Worm (Caenorhabditis elegans) whole organism, young adult: ENCODE measurements around the gene madf-3.
"Not testable (repeated sequence)": the region's sequence is repeated elsewhere in the genome, so short reads cannot be mapped to it uniquely, and the experiment has no call there.

ENCODE experiments used
- cebp-1 ChIP-seq, 2 experiments: fragments of 200-800 bp in 1 of 2; sonication (Bioruptor generic) in 1 of 2; sonication (generic microtip) in 1 of 2; IDR thresholded peaks in 1 of 2; optimal IDR thresholded peaks in 1 of 2; 2 replicates each; pipeline versions ENCODE4 v1.3.6 to Lab custom; 2017 to 2022; ENCODE audit warnings: missing compliant biosample characterization in 2 of 2, missing genetic modification characterization in 2 of 2, mild to moderate bottlenecking in 1 of 2, missing genetic modification reagents in 1 of 2, moderate library complexity in 1 of 2
- dpff-1 ChIP-seq: sonication (generic microtip); optimal IDR thresholded peaks from 2 replicates; lab custom pipeline; 2017; ENCODE audit warnings: mild to moderate bottlenecking, missing genetic modification characterization, missing compliant biosample characterization
- ets-4 ChIP-seq: fragments of 200-800 bp; sonication (Bioruptor generic); optimal IDR thresholded peaks from 2 replicates; lab custom pipeline; 2018; ENCODE audit warnings: mild to moderate bottlenecking, missing genetic modification characterization, missing compliant biosample characterization
- sea-2 ChIP-seq: fragments of 200-800 bp; sonication (Bioruptor generic); IDR thresholded peaks from 2 replicates; pipeline ENCODE4 v1.3.6; 2022; ENCODE audit warnings: missing genetic modification characterization, missing compliant biosample characterization
- tbx-9 ChIP-seq: sonication (generic microtip); optimal IDR thresholded peaks from 2 replicates; lab custom pipeline; 2016; ENCODE audit warnings: borderline replicate concordance, missing genetic modification characterization, inconsistent platforms, missing compliant biosample characterization

ce11 chrII:4309112-4309511 lies 25.4 kb upstream of the madf-3 start:
- TF ChIP-seq tbx-9 (tag; lab: Kevin White, UChicago); sea-2 (GFP tag; lab: Robert Waterston, UW); cebp-1 (GFP tag; IDR thresholded peaks at IDR 0.05; lab: Robert Waterston, UW); cebp-1 (tag; optimal IDR thresholded peaks at IDR 0.05; lab: Kevin White, UChicago); dpff-1; ets-4 (GFP tag; lab: Kevin White, UChicago): not testable (repeated sequence)
